Worm (Caenorhabditis elegans) whole organism, early embryonic: Measurements from ENCODE around the gene bgnt-1.4.

Experiments
- aly-1 ChIP-seq: sonication (generic microtip); optimal IDR thresholded peaks from 2 replicates; lab custom pipeline; 2016; ENCODE audit warnings: missing genetic modification characterization, missing compliant biosample characterization
- ama-1 ChIP-seq: fragments of 150-350 bp; optimal IDR thresholded peaks from 2 replicates; lab custom pipeline; 2014
- tbx-11 ChIP-seq: fragments of 200-800 bp; sonication (Bioruptor generic); IDR thresholded peaks from 2 replicates; pipeline ENCODE4 v1.3.6; 2022; ENCODE audit warnings: missing genetic modification characterization, missing compliant biosample characterization

DNA sequence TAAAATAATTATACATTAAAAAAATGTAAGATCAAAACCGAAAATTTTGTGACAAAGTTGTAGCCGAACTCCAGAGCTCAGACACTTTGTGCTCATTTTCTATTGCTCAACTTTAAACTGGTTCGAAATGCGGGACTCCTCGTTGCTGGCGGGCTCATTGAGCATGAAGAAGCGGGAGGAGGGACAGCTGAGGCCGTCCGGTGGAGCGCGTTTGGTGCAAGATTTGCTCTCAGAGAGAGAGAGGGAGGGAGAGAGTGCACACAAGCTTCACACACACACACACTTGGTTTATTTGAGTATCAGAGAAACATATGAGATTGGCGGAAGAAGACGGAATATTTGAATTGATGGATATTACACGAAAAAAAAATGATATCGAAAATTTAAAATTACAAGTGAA lies 49.9 kb downstream of the bgnt-1.4 start:
- no peak for TF ChIP-seq tbx-11 (GFP tag; lab: Robert Waterston, UW)
- no peak for TF ChIP-seq aly-1 (tag; lab: Kevin White, UChicago)
- TF ChIP-seq ama-1: no peak
